Fruit fly (Drosophila melanogaster) whole organism, embryonic: Measurements from ENCODE around the gene fln.

Experiments
- Atf-2 ChIP-seq: fragments of 200-800 bp; sonication (Bioruptor generic); optimal IDR thresholded peaks from 2 replicates; lab custom pipeline; 2016; ENCODE audit warnings: missing biosample characterization, missing genetic modification characterization
- Awh ChIP-seq: fragments of 200-800 bp; sonication (Bioruptor generic); IDR thresholded peaks from 2 replicates; pipeline ENCODE4, ENCODE4 v1.3.6; 2022; ENCODE audit warnings: missing biosample characterization, missing genetic modification characterization
- Bgb ChIP-seq: fragments of 200-800 bp; sonication (Bioruptor generic); IDR thresholded peaks from 2 replicates; pipeline ENCODE4 v1.3.6; 2022; ENCODE audit warnings: missing biosample characterization, missing genetic modification characterization; ENCODE audit not compliant: partially characterized antibody
- CG10209 ChIP-seq: fragments of 200-800 bp; sonication (Bioruptor generic); optimal IDR thresholded peaks from 3 replicates; lab custom pipeline; 2017; ENCODE audit warnings: missing biosample characterization, mild to moderate bottlenecking, missing genetic modification characterization, missing genetic modification reagents
- CG1024 ChIP-seq: fragments of 200-800 bp; sonication (Bioruptor generic); IDR thresholded peaks from 2 replicates; pipeline ENCODE4 v1.3.6; 2022; ENCODE audit warnings: missing biosample characterization, missing genetic modification characterization
- CG10267 ChIP-seq: fragments of 200-800 bp; sonication (Bioruptor generic); optimal IDR thresholded peaks from 2 replicates; lab custom pipeline; 2018; ENCODE audit warnings: missing biosample characterization, mild to moderate bottlenecking, missing genetic modification characterization, moderate library complexity
- CG11085 ChIP-seq: fragments of 200-800 bp; sonication (Bioruptor generic); IDR thresholded peaks from 2 replicates; pipeline ENCODE4 v1.3.6; 2022; ENCODE audit warnings: missing biosample characterization, missing genetic modification characterization
- CG12659 ChIP-seq: fragments of 200-800 bp; sonication (Bioruptor generic); optimal IDR thresholded peaks from 3 replicates; lab custom pipeline; 2017; ENCODE audit warnings: mild to moderate bottlenecking, missing biosample characterization, missing genetic modification reagents, missing genetic modification characterization
- CG14860 ChIP-seq: fragments of 200-800 bp; sonication (Bioruptor generic); IDR thresholded peaks from 3 replicates; pipeline ENCODE4 v1.3.6; 2022; ENCODE audit warnings: missing biosample characterization, missing genetic modification characterization; ENCODE audit not compliant: partially characterized antibody
- CG15514 ChIP-seq: fragments of 200-800 bp; sonication (Bioruptor generic); optimal IDR thresholded peaks from 3 replicates; lab custom pipeline; 2017; ENCODE audit warnings: missing biosample characterization, missing genetic modification characterization, mild to moderate bottlenecking, moderate library complexity, missing genetic modification reagents
- CG17328 ChIP-seq: fragments of 200-800 bp; sonication (Bioruptor generic); IDR thresholded peaks from 2 replicates; pipeline ENCODE4 v1.3.6; 2022; ENCODE audit warnings: missing biosample characterization, missing genetic modification characterization
- CG17612 ChIP-seq: fragments of 200-800 bp; sonication (Bioruptor generic); IDR thresholded peaks from 2 replicates; pipeline ENCODE4 v1.3.6; 2022; ENCODE audit warnings: missing biosample characterization, missing genetic modification characterization
- CG17829 ChIP-seq: fragments of 200-800 bp; optimal IDR thresholded peaks from 2 replicates; lab custom pipeline; 2019; ENCODE audit warnings: missing biosample characterization, mild to moderate bottlenecking, missing genetic modification characterization, moderate library complexity
- CG2120 ChIP-seq: fragments of 200-800 bp; sonication (Bioruptor generic); optimal IDR thresholded peaks from 3 replicates; lab custom pipeline; 2016; ENCODE audit warnings: missing biosample characterization, missing genetic modification characterization
- CG6765 ChIP-seq: fragments of 200-800 bp; sonication (Bioruptor generic); optimal IDR thresholded peaks from 3 replicates; lab custom pipeline; 2017; ENCODE audit warnings: missing biosample characterization, mild to moderate bottlenecking, missing genetic modification characterization
- CG7839 ChIP-seq: fragments of 200-800 bp; sonication (Bioruptor generic); optimal IDR thresholded peaks from 3 replicates; lab custom pipeline; 2018; ENCODE audit warnings: missing biosample characterization, mild to moderate bottlenecking, missing genetic modification characterization, moderate library complexity
- CG9727 ChIP-seq: fragments of 200-800 bp; sonication (Bioruptor generic); optimal IDR thresholded peaks from 3 replicates; lab custom pipeline; 2017; ENCODE audit warnings: missing biosample characterization, mild to moderate bottlenecking, missing genetic modification characterization
- E2f1 ChIP-seq: fragments of 200-800 bp; sonication (Bioruptor generic); IDR thresholded peaks from 2 replicates; pipeline ENCODE4 v1.3.6; 2022; ENCODE audit warnings: missing biosample characterization, missing genetic modification characterization
- E2f2 ChIP-seq: fragments of 200-800 bp; sonication (Bioruptor generic); IDR thresholded peaks from 2 replicates; pipeline ENCODE4 v1.3.6; 2022; ENCODE audit warnings: missing biosample characterization, missing genetic modification characterization
- H15 ChIP-seq: fragments of 200-800 bp; sonication (Bioruptor generic); IDR thresholded peaks from 3 replicates; pipeline ENCODE4 v1.3.6; 2022; ENCODE audit warnings: missing biosample characterization, missing genetic modification characterization
- Hey ChIP-seq: fragments of 200-800 bp; sonication (Bioruptor generic); optimal IDR thresholded peaks from 3 replicates; lab custom pipeline; 2018; ENCODE audit warnings: missing biosample characterization, mild to moderate bottlenecking, missing genetic modification characterization
- Lhr ChIP-seq: fragments of 200-800 bp; sonication (Bioruptor generic); optimal IDR thresholded peaks from 3 replicates; lab custom pipeline; 2017; ENCODE audit warnings: mild to moderate bottlenecking, missing biosample characterization, missing genetic modification reagents, missing genetic modification characterization
- Neu2 ChIP-seq: fragments of 200-800 bp; sonication (Bioruptor generic); optimal IDR thresholded peaks from 3 replicates; lab custom pipeline; 2016; ENCODE audit warnings: missing biosample characterization, missing genetic modification characterization, borderline replicate concordance
- Nf-YA ChIP-seq: fragments of 200-800 bp; sonication (Bioruptor generic); IDR thresholded peaks from 2 replicates; pipeline ENCODE4 v1.3.6; 2022; ENCODE audit warnings: missing biosample characterization, missing genetic modification characterization
- Oli ChIP-seq: fragments of 200-800 bp; sonication (Bioruptor generic); optimal IDR thresholded peaks from 2 replicates; lab custom pipeline; 2018; ENCODE audit warnings: missing biosample characterization, mild to moderate bottlenecking, missing genetic modification characterization, moderate library complexity
- Stat92E ChIP-seq, 3 experiments: fragments of >200 bp in 2 of 3; fragments of 200-800 bp in 1 of 3; sonication (Bioruptor generic) in 1 of 3; optimal IDR thresholded peaks; 2 replicates each; lab custom pipeline; 2017 to 2019; ENCODE audit warnings: missing biosample characterization in 3 of 3, missing genetic modification characterization in 3 of 3, mild to moderate bottlenecking in 1 of 3, moderate library complexity in 1 of 3
- abd-A ChIP-seq: fragments of 200-800 bp; sonication (Bioruptor generic); optimal IDR thresholded peaks from 3 replicates; lab custom pipeline; 2019; ENCODE audit warnings: missing biosample characterization, mild to moderate bottlenecking, missing genetic modification characterization, moderate library complexity
- al ChIP-seq: fragments of 200-800 bp; sonication (Bioruptor generic); IDR thresholded peaks from 2 replicates; pipeline ENCODE4 v1.3.6; 2022; ENCODE audit warnings: missing biosample characterization, missing genetic modification characterization
- bcd ChIP-seq: fragments of 200-800 bp; sonication (Bioruptor generic); optimal IDR thresholded peaks from 2 replicates; lab custom pipeline; 2017; ENCODE audit warnings: missing biosample characterization, mild to moderate bottlenecking, missing genetic modification characterization
- bsh ChIP-seq, 2 experiments: fragments of 200-800 bp; sonication (Bioruptor generic); optimal IDR thresholded peaks; 2 replicates each; lab custom pipeline; 2017 to 2018; ENCODE audit warnings: mild to moderate bottlenecking in 2 of 2, missing biosample characterization in 2 of 2, missing genetic modification characterization in 2 of 2, moderate library complexity in 1 of 2
- caup ChIP-seq: fragments of 200-800 bp; sonication (Bioruptor generic); optimal IDR thresholded peaks from 3 replicates; lab custom pipeline; 2017; ENCODE audit warnings: missing biosample characterization, mild to moderate bottlenecking, missing genetic modification characterization, moderate library complexity; ENCODE audit not compliant: severe bottlenecking
- chif ChIP-seq, 2 experiments: fragments of 200-800 bp; sonication (Bioruptor generic); optimal IDR thresholded peaks; 3 replicates each; lab custom pipeline; 2016; ENCODE audit warnings: missing biosample characterization in 2 of 2, missing genetic modification characterization in 2 of 2
- crol ChIP-seq: fragments of 200-800 bp; sonication (Bioruptor generic); IDR thresholded peaks from 2 replicates; pipeline ENCODE4 v1.3.6; 2022; ENCODE audit warnings: missing biosample characterization, missing genetic modification characterization
- dan ChIP-seq: fragments of 200-800 bp; sonication (Bioruptor generic); IDR thresholded peaks from 2 replicates; pipeline ENCODE4 v1.3.6; 2022; ENCODE audit warnings: missing biosample characterization, missing genetic modification characterization
- dmrt11E ChIP-seq: fragments of 200-800 bp; sonication (Bioruptor generic); optimal IDR thresholded peaks from 3 replicates; lab custom pipeline; 2018; ENCODE audit warnings: missing biosample characterization, mild to moderate bottlenecking, missing genetic modification characterization, moderate library complexity
- en ChIP-seq: fragments of 200-800 bp; sonication (Bioruptor generic); optimal IDR thresholded peaks from 2 replicates; lab custom pipeline; 2016; ENCODE audit warnings: missing biosample characterization, missing genetic modification characterization
- eve ChIP-seq, 2 experiments: fragments of >200 bp; optimal IDR thresholded peaks; 2 replicates each; lab custom pipeline; 2017; ENCODE audit warnings: missing biosample characterization in 2 of 2, missing genetic modification characterization in 2 of 2
- gcm2 ChIP-seq: fragments of 200-800 bp; sonication (Bioruptor generic); optimal IDR thresholded peaks from 2 replicates; lab custom pipeline; 2016; ENCODE audit warnings: missing biosample characterization, missing genetic modification characterization
- gro ChIP-seq: fragments of 200-800 bp; sonication (Bioruptor generic); optimal IDR thresholded peaks from 2 replicates; lab custom pipeline; 2016; ENCODE audit warnings: missing biosample characterization, missing genetic modification characterization
- h ChIP-seq: fragments of >200 bp; optimal IDR thresholded peaks from 2 replicates; lab custom pipeline; 2017
- klu ChIP-seq: fragments of 200-800 bp; sonication (Bioruptor generic); IDR thresholded peaks from 2 replicates; pipeline ENCODE4 v1.3.6; 2022; ENCODE audit warnings: missing biosample characterization, missing genetic modification characterization
- mam ChIP-seq: fragments of 200-800 bp; sonication (Bioruptor generic); optimal IDR thresholded peaks from 3 replicates; lab custom pipeline; 2016; ENCODE audit warnings: missing biosample characterization, missing genetic modification characterization
- slbo ChIP-seq: fragments of 200-800 bp; sonication (Bioruptor generic); IDR thresholded peaks from 2 replicates; pipeline ENCODE4 v1.3.6; 2022; ENCODE audit warnings: missing biosample characterization, missing genetic modification characterization
- sna ChIP-seq: fragments of 200-800 bp; sonication (Bioruptor generic); IDR thresholded peaks from 2 replicates; pipeline ENCODE4 v1.3.6; 2022; ENCODE audit warnings: missing biosample characterization, missing genetic modification characterization; ENCODE audit not compliant: partially characterized antibody
- sqz ChIP-seq: fragments of 200-800 bp; sonication (Bioruptor generic); optimal IDR thresholded peaks from 3 replicates; lab custom pipeline; 2018; ENCODE audit warnings: missing biosample characterization, mild to moderate bottlenecking, missing genetic modification characterization
- stwl ChIP-seq: fragments of 200-800 bp; sonication (Bioruptor generic); optimal IDR thresholded peaks from 3 replicates; lab custom pipeline; 2018; ENCODE audit warnings: missing biosample characterization, mild to moderate bottlenecking, missing genetic modification characterization, moderate library complexity
- trh ChIP-seq: fragments of 200-800 bp; sonication (Bioruptor generic); optimal IDR thresholded peaks from 2 replicates; lab custom pipeline; 2016; ENCODE audit warnings: missing biosample characterization, missing genetic modification characterization
- ttk ChIP-seq: fragments of 200-800 bp; sonication (Bioruptor generic); IDR thresholded peaks from 2 replicates; pipeline ENCODE4 v2.1.2; 2022; ENCODE audit warnings: missing biosample characterization, missing genetic modification characterization
- unpg ChIP-seq: fragments of 200-800 bp; sonication (Bioruptor generic); optimal IDR thresholded peaks from 3 replicates; lab custom pipeline; 2018; ENCODE audit warnings: missing biosample characterization, mild to moderate bottlenecking, missing genetic modification characterization, moderate library complexity

fln gene

DNA sequence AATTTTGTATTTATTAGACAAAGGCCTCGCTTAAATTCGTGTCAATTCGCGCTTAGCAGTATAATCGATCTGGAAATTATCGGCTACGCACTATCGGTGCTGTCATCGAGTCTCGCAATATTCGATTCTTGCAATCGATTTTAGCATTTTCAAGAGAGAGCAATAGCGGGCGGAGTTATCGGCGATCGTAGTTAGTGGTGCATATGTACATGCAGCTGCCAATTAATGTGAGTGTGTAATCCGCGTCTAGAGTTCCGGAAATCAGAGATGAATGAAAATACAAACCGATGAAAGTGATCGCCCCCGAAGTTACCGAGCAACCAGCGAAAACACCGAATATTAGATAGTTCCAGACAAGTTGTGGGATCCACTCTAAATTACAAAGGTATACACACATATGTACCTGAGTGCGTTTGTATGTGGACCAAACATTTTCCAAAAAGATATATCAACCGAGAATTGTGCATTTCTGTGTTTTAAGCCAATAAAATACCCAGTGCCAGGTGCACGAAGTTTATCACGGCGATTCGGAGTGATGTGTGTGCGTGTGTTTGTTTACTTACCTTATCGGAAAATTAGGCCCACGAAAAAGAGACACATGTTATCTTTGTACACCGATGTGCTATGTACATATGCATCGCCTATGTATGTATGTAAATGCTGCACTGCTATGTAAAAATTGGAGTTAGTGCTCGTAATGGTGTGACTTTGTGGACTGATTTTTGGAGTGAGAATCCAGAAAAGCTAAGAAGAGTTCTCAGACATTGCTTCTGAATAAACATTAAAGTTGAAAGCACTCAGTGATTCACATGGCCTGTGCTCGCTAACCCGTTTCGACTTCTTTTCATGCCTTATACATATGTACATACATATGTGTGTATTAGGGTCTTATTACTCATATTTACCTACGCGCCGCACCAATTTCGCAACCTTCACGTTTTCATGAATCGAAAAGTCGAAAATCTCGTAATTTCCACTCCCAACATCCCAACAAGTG is 15.5 kb upstream of the fln start (continued):
- TF ChIP-seq gcm2 (GFP tag; lab: Kevin White, UChicago) (no peak), CG17829 (tag; lab: Kevin White, UChicago) (peak; percentile 26), E2f2 (GFP tag; lab: Robert Waterston, UW) (peak; percentile 94), h (lab: Kevin White, UChicago) (no peak), dan (GFP tag; lab: Robert Waterston, UW) (no peak), CG17328 (no peak), sqz (GFP tag; lab: Kevin White, UChicago) (no peak), unpg (GFP tag; lab: Kevin White, UChicago) (no peak), CG6765 (GFP tag; lab: Kevin White, UChicago) (no peak), crol (GFP tag; lab: Robert Waterston, UW) (no peak), caup (no peak), en (GFP tag; lab: Kevin White, UChicago) (no peak), Lhr (GFP tag; lab: Kevin White, UChicago) (no peak), chif (GFP tag; optimal IDR thresholded peaks at IDR 0.05; lab: Kevin White, UChicago) (no peak), CG1024 (GFP tag; lab: Robert Waterston, UW) (no peak), CG9727 (no peak), Awh (GFP tag; lab: Robert Waterston, UW) (no peak), stwl (peak; percentile 94), Atf-2 (GFP tag; lab: Kevin White, UChicago) (no peak), slbo (GFP tag; lab: Robert Waterston, UW) (no peak), Nf-YA (no peak), CG15514 (GFP tag; lab: Kevin White, UChicago) (peak; percentile 29), Bgb (peak; percentile 96), Neu2 (GFP tag; lab: Kevin White, UChicago) (peak; percentile 33), H15 (no peak), E2f1 (GFP tag; lab: Robert Waterston, UW) (no peak), gro (GFP tag; lab: Kevin White, UChicago) (no peak), CG10267 (tag; lab: Kevin White, UChicago) (peak; percentile 10), eve (GFP tag; optimal IDR thresholded peaks at IDR 0.05; lab: Kevin White, UChicago) (peak in 1 of 2 experiments; percentile 82), sna (GFP tag; lab: Robert Waterston, UW) (peak; percentile 92), dmrt11E (no peak), CG2120 (GFP tag; lab: Kevin White, UChicago) (no peak), Stat92E (GFP tag; optimal IDR thresholded peaks at IDR 0.05; lab: Kevin White, UChicago) (no peak), ttk (GFP tag; lab: Robert Waterston, UW) (no peak), CG11085 (GFP tag; lab: Robert Waterston, UW) (no peak), klu (no peak), Oli (tag; lab: Kevin White, UChicago) (no peak), CG14860 (GFP tag; lab: Robert Waterston, UW) (peak; percentile 99), CG12659 (GFP tag; lab: Kevin White, UChicago) (peak; percentile 41), trh (GFP tag; lab: Kevin White, UChicago) (no peak), al (GFP tag; lab: Robert Waterston, UW) (no peak), CG17612 (GFP tag; lab: Robert Waterston, UW) (no peak), abd-A (no peak), bsh (GFP tag; optimal IDR thresholded peaks at IDR 0.05; lab: Kevin White, UChicago) (no peak), mam (GFP tag; lab: Kevin White, UChicago) (no peak), bcd (no peak), CG10209 (GFP tag; lab: Kevin White, UChicago) (no peak), CG7839 (tag; lab: Kevin White, UChicago) (no peak), Hey (tag; lab: Kevin White, UChicago) (no peak)
